Fruit fly (Drosophila melanogaster) whole organism, adult: ENCODE results near the gene BBS8.

ENCODE experiments used
- CG11617 ChIP-seq: fragments of 200-800 bp; sonication (Bioruptor generic); optimal IDR thresholded peaks from 2 replicates; lab custom pipeline; 2017; ENCODE audit warnings: mild to moderate bottlenecking, missing biosample characterization, missing genetic modification reagents, missing genetic modification characterization
- CG12768 ChIP-seq: fragments of 200-800 bp; sonication (Bioruptor generic); optimal IDR thresholded peaks from 2 replicates; lab custom pipeline; 2017; ENCODE audit warnings: missing biosample characterization, missing genetic modification characterization, mild to moderate bottlenecking, moderate library complexity, missing genetic modification reagents
- CG14711 ChIP-seq: fragments of 200-800 bp; sonication (Bioruptor generic); optimal IDR thresholded peaks from 2 replicates; lab custom pipeline; 2018; ENCODE audit warnings: missing biosample characterization, mild to moderate bottlenecking, missing genetic modification characterization, moderate library complexity
- CG1620 ChIP-seq: fragments of 200-800 bp; sonication (Bioruptor generic); optimal IDR thresholded peaks from 2 replicates; lab custom pipeline; 2016; ENCODE audit warnings: missing biosample characterization, missing genetic modification characterization
- CG33017 ChIP-seq: fragments of 200-800 bp; sonication (Bioruptor generic); optimal IDR thresholded peaks from 2 replicates; lab custom pipeline; 2018; ENCODE audit warnings: missing biosample characterization, mild to moderate bottlenecking, missing genetic modification characterization, moderate library complexity
- CG5204 ChIP-seq: fragments of 200-800 bp; sonication (Bioruptor generic); optimal IDR thresholded peaks from 2 replicates; lab custom pipeline; 2016; ENCODE audit warnings: missing biosample characterization, missing genetic modification characterization
- CG7045 ChIP-seq: fragments of 200-800 bp; sonication (Bioruptor generic); optimal IDR thresholded peaks from 2 replicates; lab custom pipeline; 2017; ENCODE audit warnings: missing biosample characterization, mild to moderate bottlenecking, missing genetic modification characterization
- CG7101 ChIP-seq: fragments of 200-800 bp; sonication (Bioruptor generic); optimal IDR thresholded peaks from 2 replicates; lab custom pipeline; 2018; ENCODE audit warnings: missing biosample characterization, mild to moderate bottlenecking, missing genetic modification characterization, moderate library complexity
- Clk ChIP-seq: fragments of 200-800 bp; sonication (Bioruptor generic); optimal IDR thresholded peaks from 2 replicates; lab custom pipeline; 2017; ENCODE audit warnings: missing biosample characterization, missing genetic modification characterization
- Crg-1 ChIP-seq: fragments of 200-800 bp; sonication (Bioruptor generic); optimal IDR thresholded peaks from 2 replicates; lab custom pipeline; 2016; ENCODE audit warnings: missing biosample characterization, missing genetic modification characterization
- Hr96 ChIP-seq: fragments of 200-800 bp; sonication (Bioruptor generic); optimal IDR thresholded peaks from 2 replicates; lab custom pipeline; 2016; ENCODE audit warnings: missing biosample characterization, missing genetic modification characterization
- Mnt ChIP-seq: fragments of 200-800 bp; sonication (Bioruptor generic); optimal IDR thresholded peaks from 2 replicates; lab custom pipeline; 2016; ENCODE audit warnings: missing biosample characterization, mild to moderate bottlenecking, missing genetic modification characterization
- bab1 ChIP-seq: fragments of 200-800 bp; sonication (Bioruptor generic); optimal IDR thresholded peaks from 3 replicates; lab custom pipeline; 2019; ENCODE audit warnings: missing biosample characterization, mild to moderate bottlenecking, missing genetic modification characterization, moderate library complexity
- cic ChIP-seq: fragments of 200-800 bp; sonication (Bioruptor generic); optimal IDR thresholded peaks from 2 replicates; lab custom pipeline; 2017; ENCODE audit warnings: missing biosample characterization, mild to moderate bottlenecking, missing genetic modification characterization, moderate library complexity
- cnc ChIP-seq, 2 experiments: fragments of >200 bp; optimal IDR thresholded peaks; 2 replicates each; lab custom pipeline; 2017
- kay ChIP-seq: fragments of 200-800 bp; sonication (Bioruptor generic); peaks from one replicate; lab custom pipeline; 2016; ENCODE audit warnings: missing biosample characterization, missing genetic modification characterization, borderline replicate concordance
- ovo ChIP-seq: fragments of 200-800 bp; sonication (Bioruptor generic); optimal IDR thresholded peaks from 2 replicates; lab custom pipeline; 2016; ENCODE audit warnings: missing biosample characterization, missing genetic modification characterization
- pad ChIP-seq: fragments of 200-800 bp; sonication (Bioruptor generic); optimal IDR thresholded peaks from 3 replicates; lab custom pipeline; 2017; ENCODE audit warnings: missing biosample characterization, missing genetic modification characterization, mild to moderate bottlenecking, moderate library complexity, missing genetic modification reagents
- tj ChIP-seq: fragments of 200-800 bp; sonication (Bioruptor generic); optimal IDR thresholded peaks from 3 replicates; lab custom pipeline; 2017; ENCODE audit warnings: missing biosample characterization, mild to moderate bottlenecking, missing genetic modification characterization, moderate library complexity
- toe ChIP-seq: fragments of 200-800 bp; sonication (Bioruptor generic); optimal IDR thresholded peaks from 2 replicates; lab custom pipeline; 2016; ENCODE audit warnings: missing biosample characterization, missing genetic modification characterization

BBS8 gene

dm6 chr2L:471021-471479 lies 48.4 kb downstream of the BBS8 start:
- peak; percentile 79 for TF ChIP-seq tj (GFP tag; lab: Kevin White, UChicago)
- TF ChIP-seq CG33017 (tag; lab: Kevin White, UChicago), result peak; percentile 78
- peak; percentile 88 for TF ChIP-seq bab1 (GFP tag; lab: Kevin White, UChicago)
- TF ChIP-seq CG11617 (GFP tag; lab: Kevin White, UChicago), result peak; percentile 86
- peak; percentile 55 for TF ChIP-seq pad (GFP tag; lab: Kevin White, UChicago)
- TF ChIP-seq CG1620 (GFP tag; lab: Kevin White, UChicago), result peak; percentile 14
- peak; percentile 41 for TF ChIP-seq toe
- TF ChIP-seq cnc (optimal IDR thresholded peaks at IDR 0.05; lab: Kevin White, UChicago), result no peak
- peak; percentile 66 for TF ChIP-seq CG7045 (GFP tag; lab: Kevin White, UChicago)
- peak; percentile 60 for TF ChIP-seq CG5204 (GFP tag; lab: Kevin White, UChicago)
- TF ChIP-seq ovo (GFP tag; lab: Kevin White, UChicago), result peak; percentile 44
- TF ChIP-seq Crg-1, result peak; percentile 31
- no peak for TF ChIP-seq Hr96 (GFP tag; lab: Kevin White, UChicago)
- no peak for TF ChIP-seq kay (GFP tag; lab: Kevin White, UChicago)
- TF ChIP-seq Clk, result peak; percentile 34
- TF ChIP-seq cic, result peak; percentile 36
- TF ChIP-seq CG14711 (tag; lab: Kevin White, UChicago), result peak; percentile 80
- TF ChIP-seq CG12768 (GFP tag; lab: Kevin White, UChicago), result peak; percentile 66
- TF ChIP-seq CG7101 (tag; lab: Kevin White, UChicago), result peak; percentile 85
- no peak for TF ChIP-seq Mnt

dm6 chr2L:472073-472590 lies 49.5 kb downstream of the BBS8 start, which contains the start of gene CG4297:
TSS of gene CG4297 (minus strand) at chr2L:472200.
- TF ChIP-seq cnc (optimal IDR thresholded peaks at IDR 0.05; lab: Kevin White, UChicago) (no peak), toe (peak; percentile 81), CG1620 (GFP tag; lab: Kevin White, UChicago) (peak; percentile 59), CG33017 (tag; lab: Kevin White, UChicago) (peak; percentile 76), CG7101 (tag; lab: Kevin White, UChicago) (peak; percentile 78), CG11617 (GFP tag; lab: Kevin White, UChicago) (peak; percentile 84), Crg-1 (peak; percentile 61), CG7045 (GFP tag; lab: Kevin White, UChicago) (peak; percentile 87), Clk (peak; percentile 85), CG14711 (tag; lab: Kevin White, UChicago) (peak; percentile 66), CG12768 (GFP tag; lab: Kevin White, UChicago) (peak; percentile 84), Hr96 (GFP tag; lab: Kevin White, UChicago) (peak; percentile 82), ovo (GFP tag; lab: Kevin White, UChicago) (peak; percentile 93), tj (GFP tag; lab: Kevin White, UChicago) (peak; percentile 59), pad (GFP tag; lab: Kevin White, UChicago) (peak; percentile 85), bab1 (GFP tag; lab: Kevin White, UChicago) (peak; percentile 77), cic (peak; percentile 94), Mnt (peak; percentile 85), CG5204 (GFP tag; lab: Kevin White, UChicago) (peak; percentile 75), kay (GFP tag; lab: Kevin White, UChicago) (no peak)

- no peak for TF ChIP-seq CG12768 (GFP tag; lab: Kevin White, UChicago)
- peak; percentile 90 for TF ChIP-seq kay (GFP tag; lab: Kevin White, UChicago)
Measured at dm6 chr2L:472829-473228, 50.2 kb downstream of the BBS8 start, which contains the start of gene MED15. TSS of gene MED15 (plus strand) at chr2L:473013.
